Worm (Caenorhabditis elegans) whole organism, L2 larva: ENCODE measurements around the gene mbl-1.

Experiments used
- Y55F3AM.14 ChIP-seq: fragments of 200-800 bp; sonication (Bioruptor generic); optimal IDR thresholded peaks from 2 replicates; lab custom pipeline; 2018; ENCODE audit warnings: mild to moderate bottlenecking, missing genetic modification characterization, missing compliant biosample characterization
- ama-1 ChIP-seq: fragments of 150-350 bp; optimal IDR thresholded peaks from 2 replicates; lab custom pipeline; 2018; ENCODE audit warnings: inconsistent platforms
- lsy-2 ChIP-seq, 2 experiments: fragments of 150-350 bp in 1 of 2; sonication (generic microtip) in 1 of 2; optimal IDR thresholded peaks; 2 replicates each; lab custom pipeline; 2014 to 2017; ENCODE audit warnings: missing biosample characterization in 2 of 2, missing genetic modification characterization in 2 of 2
- nhr-10 ChIP-seq: sonication (generic microtip); optimal IDR thresholded peaks from 2 replicates; lab custom pipeline; 2017; ENCODE audit warnings: missing biosample characterization, missing genetic modification characterization
- nhr-237 ChIP-seq: fragments of 150-350 bp; optimal IDR thresholded peaks from 2 replicates; lab custom pipeline; 2014; ENCODE audit warnings: missing biosample characterization, missing genetic modification characterization
- unc-62 ChIP-seq: fragments of 150-350 bp; optimal IDR thresholded peaks from 2 replicates; lab custom pipeline; 2014; ENCODE audit warnings: missing biosample characterization, missing genetic modification reagents, missing genetic modification characterization
- zag-1 ChIP-seq: fragments of 150-350 bp; optimal IDR thresholded peaks from 2 replicates; lab custom pipeline; 2014; ENCODE audit warnings: missing biosample characterization, missing genetic modification characterization
- ztf-11 ChIP-seq: sonication (generic microtip); optimal IDR thresholded peaks from 2 replicates; lab custom pipeline; 2017; ENCODE audit warnings: missing biosample characterization, missing genetic modification characterization

DNA sequence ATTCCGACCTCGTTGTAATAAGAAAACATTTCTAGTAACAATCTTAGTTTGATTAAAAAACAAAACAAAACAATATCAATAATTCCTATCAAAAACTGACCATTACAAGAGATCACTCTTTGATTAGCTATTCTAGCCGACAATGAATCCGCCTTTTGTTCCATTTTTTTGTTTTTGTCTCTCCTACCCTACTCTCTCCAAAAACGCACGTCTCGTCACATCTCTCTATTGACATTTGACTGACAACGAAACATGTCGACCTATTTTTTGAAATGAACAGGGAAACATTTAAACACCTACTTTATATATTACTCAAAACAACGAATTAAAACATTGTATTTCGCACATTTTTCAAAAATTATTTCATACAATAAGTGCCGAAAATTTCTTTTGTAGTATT is 56.4 kb downstream of the mbl-1 start:
- TF ChIP-seq ama-1 (lab: Kevin White, UChicago): no peak
- peak in 1 of 2 experiments; percentile 14 for TF ChIP-seq lsy-2 (tag; optimal IDR thresholded peaks at IDR 0.05; lab: Kevin White, UChicago)
- no peak for TF ChIP-seq zag-1 (tag; lab: Kevin White, UChicago)
- TF ChIP-seq nhr-237 (tag; lab: Kevin White, UChicago): no peak
- TF ChIP-seq unc-62 (GFP tag; lab: Kevin White, UChicago): no peak
- no peak for TF ChIP-seq ztf-11 (tag; lab: Kevin White, UChicago)
- TF ChIP-seq nhr-10 (tag; lab: Kevin White, UChicago): no peak
- TF ChIP-seq Y55F3AM.14: no peak
